Fruit fly (Drosophila melanogaster): ENCODE results near the gene CG43843.

dm6 chrX:18415115-18415514 lies 45.1 kb downstream of the CG43843 start, which contains the start of gene CG15056:
- TF ChIP-seq cnc (optimal IDR thresholded peaks at IDR 0.05) (no peak), kay (GFP tag; ENCODE audit: borderline replicate concordance) (no peak), cic (GFP tag; optimal IDR thresholded peaks at IDR 0.05) (no peak), tj (GFP tag; optimal IDR thresholded peaks at IDR 0.05) (no peak), Mnt (GFP tag; optimal IDR thresholded peaks at IDR 0.05) (no peak)
